Worm (Caenorhabditis elegans) whole organism, L2 larva: ENCODE results near the gene T07D3.4.

Source experiments
- R02D3.7 ChIP-seq: fragments of 150-350 bp; optimal IDR thresholded peaks from 2 replicates; lab custom pipeline; 2014; ENCODE audit warnings: missing biosample characterization, missing genetic modification characterization
- ama-1 ChIP-seq: fragments of 150-350 bp; optimal IDR thresholded peaks from 2 replicates; lab custom pipeline; 2018; ENCODE audit warnings: inconsistent platforms
- lin-39 ChIP-seq: fragments of 150-350 bp; optimal IDR thresholded peaks from 2 replicates; lab custom pipeline; 2014; ENCODE audit warnings: missing biosample characterization, missing genetic modification reagents, missing genetic modification characterization
- nhr-11 ChIP-seq: fragments of 150-350 bp; optimal IDR thresholded peaks from 2 replicates; lab custom pipeline; 2014; ENCODE audit warnings: missing biosample characterization, missing genetic modification characterization
- nhr-237 ChIP-seq: fragments of 150-350 bp; optimal IDR thresholded peaks from 2 replicates; lab custom pipeline; 2014; ENCODE audit warnings: missing biosample characterization, missing genetic modification characterization
- skn-1 ChIP-seq: sonication (generic microtip); optimal IDR thresholded peaks from 2 replicates; lab custom pipeline; 2017; ENCODE audit warnings: missing biosample characterization, missing genetic modification characterization
- unc-62 ChIP-seq: fragments of 150-350 bp; optimal IDR thresholded peaks from 2 replicates; lab custom pipeline; 2014; ENCODE audit warnings: missing biosample characterization, missing genetic modification reagents, missing genetic modification characterization

DNA sequence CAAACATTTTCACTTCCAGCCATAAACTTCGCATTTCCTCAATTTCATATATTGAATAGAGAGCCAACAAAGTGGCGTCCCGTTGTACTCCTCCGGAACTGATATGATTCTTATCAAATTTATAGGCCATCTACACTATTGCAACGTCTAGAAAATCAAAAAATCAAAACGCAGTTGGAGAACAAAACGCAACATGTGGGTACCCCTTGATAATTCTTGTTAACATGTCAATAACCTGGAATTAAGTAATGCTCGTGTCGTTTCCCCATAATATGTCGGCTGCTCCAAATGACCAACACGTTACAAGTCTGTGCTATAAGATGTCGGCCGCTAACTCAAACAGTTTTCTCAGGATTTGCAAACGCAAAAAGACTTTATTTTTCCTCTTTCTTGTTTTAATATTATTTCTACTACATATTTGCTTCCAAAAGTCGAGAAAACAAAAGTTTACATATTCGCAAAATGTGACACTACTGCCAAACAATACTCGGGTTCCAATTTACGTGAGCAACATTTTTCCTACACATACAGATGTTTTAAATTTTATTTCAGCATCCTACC, 7.4 kb upstream of the T07D3.4 start:
- no peak for TF ChIP-seq ama-1 (lab: Kevin White, UChicago)
- TF ChIP-seq nhr-237 (tag; lab: Kevin White, UChicago) = no peak
- no peak for TF ChIP-seq skn-1 (tag; lab: Kevin White, UChicago)
- TF ChIP-seq R02D3.7 (tag; lab: Kevin White, UChicago) = no peak
- TF ChIP-seq lin-39 (tag; lab: Kevin White, UChicago) = no peak
- TF ChIP-seq nhr-11 (tag; lab: Kevin White, UChicago) = no peak
- TF ChIP-seq unc-62 (GFP tag; lab: Kevin White, UChicago) = no peak
